Worm (Caenorhabditis elegans) whole organism, midembryonic: ENCODE measurements around the gene sdz-10.

Experiments used
- T22C8.4 ChIP-seq: fragments of 200-800 bp; sonication (Bioruptor generic); IDR thresholded peaks from 2 replicates; pipeline ENCODE4 v1.3.6; 2022; ENCODE audit warnings: missing genetic modification characterization, missing compliant biosample characterization
- cog-1 ChIP-seq: sonication (generic microtip); optimal IDR thresholded peaks from 2 replicates; lab custom pipeline; 2016; ENCODE audit warnings: missing genetic modification characterization, missing compliant biosample characterization
- flt-1 ChIP-seq: fragments of 200-800 bp; sonication (Bioruptor generic); IDR thresholded peaks from 2 replicates; pipeline ENCODE4 v1.3.6; 2022; ENCODE audit warnings: missing genetic modification characterization, missing compliant biosample characterization
- klf-2 ChIP-seq: fragments of 200-800 bp; sonication (Bioruptor generic); conservative IDR thresholded peaks from 2 replicates; pipeline ENCODE4 v1.3.6; 2022; ENCODE audit warnings: missing genetic modification reagents, missing genetic modification characterization, missing compliant biosample characterization
- med-1 ChIP-seq: sonication (generic microtip); optimal IDR thresholded peaks from 2 replicates; lab custom pipeline; 2017; ENCODE audit warnings: missing genetic modification characterization, mild to moderate bottlenecking, missing compliant biosample characterization, antibody characterized with exemption, missing genetic modification reagents; ENCODE audit not compliant: insufficient read depth
- ref-1 ChIP-seq: fragments of 200-800 bp; sonication (Bioruptor generic); conservative IDR thresholded peaks from 2 replicates; pipeline ENCODE4 v1.3.6; 2022; ENCODE audit warnings: missing genetic modification reagents, missing genetic modification characterization, missing compliant biosample characterization
- tab-1 ChIP-seq: fragments of 200-800 bp; sonication (Bioruptor generic); IDR thresholded peaks from 2 replicates; pipeline ENCODE4 v1.3.6; 2022; ENCODE audit warnings: missing genetic modification characterization, missing compliant biosample characterization
- ztf-23 ChIP-seq: fragments of 200-800 bp; sonication (Bioruptor generic); IDR thresholded peaks from 2 replicates; pipeline ENCODE4 v1.3.6; 2022; ENCODE audit warnings: missing genetic modification reagents, missing genetic modification characterization, missing compliant biosample characterization
- ztf-29 ChIP-seq: fragments of 200-800 bp; sonication (Bioruptor generic); IDR thresholded peaks from 2 replicates; pipeline ENCODE4 v1.3.6; 2022; ENCODE audit warnings: missing genetic modification reagents, missing genetic modification characterization, missing compliant biosample characterization

sdz-10 gene

DNA sequence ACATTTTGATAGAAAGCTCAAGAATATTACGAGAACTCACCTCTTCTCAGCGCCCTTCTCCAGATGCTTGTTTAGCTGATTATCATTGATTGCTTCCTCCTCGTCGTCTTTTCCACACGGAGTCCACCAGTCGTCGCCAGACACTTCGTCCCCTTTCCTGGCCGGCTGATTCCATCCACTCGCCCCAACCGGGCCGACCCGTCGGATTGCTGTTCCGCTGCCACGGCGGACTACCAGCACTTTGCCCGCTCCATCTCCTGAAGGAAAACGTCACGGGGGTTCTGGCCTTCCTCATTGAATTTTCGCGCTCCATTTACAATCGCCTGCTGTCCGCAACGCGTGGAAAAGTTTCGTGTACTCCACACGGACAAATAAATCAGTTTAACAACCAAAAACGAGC lies 11.3 kb upstream of the sdz-10 start:
- TF ChIP-seq cog-1 (tag; lab: Kevin White, UChicago) (no peak), T22C8.4 (GFP tag; lab: Robert Waterston, UW) (no peak), ztf-29 (no peak), klf-2 (no peak), ref-1 (GFP tag; lab: Robert Waterston, UW) (no peak), flt-1 (GFP tag; lab: Robert Waterston, UW) (no peak), ztf-23 (no peak), tab-1 (GFP tag; lab: Robert Waterston, UW) (no peak), med-1 (no peak)

DNA sequence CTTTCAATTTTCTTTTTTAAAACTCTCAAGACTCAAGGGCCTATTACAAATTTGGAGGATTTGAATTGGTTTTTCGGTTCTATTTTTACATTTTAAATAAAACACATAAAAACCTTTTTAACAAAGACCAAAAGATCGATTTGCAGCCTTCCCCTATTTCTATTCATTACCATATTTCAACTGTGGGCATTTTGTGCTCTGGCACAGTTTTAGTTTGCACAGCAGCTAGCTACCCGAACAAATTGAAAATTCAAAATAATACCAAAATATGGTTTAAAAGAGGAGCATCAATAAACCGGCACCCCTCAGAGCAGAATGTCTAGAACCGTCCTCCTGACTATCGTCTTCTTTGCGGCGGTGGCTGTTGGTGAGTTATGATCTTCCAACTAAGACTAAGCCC lies 9.3 kb upstream of the sdz-10 start, which contains the start of gene F08D12.2:
Gene F08D12.2, plus strand, starts transcription at position 301 of the 400 bp plus-strand sequence.
- no peak for TF ChIP-seq T22C8.4 (GFP tag; lab: Robert Waterston, UW)
- TF ChIP-seq ztf-29 = no peak
- TF ChIP-seq med-1 = no peak
- no peak for TF ChIP-seq ztf-23

DNA sequence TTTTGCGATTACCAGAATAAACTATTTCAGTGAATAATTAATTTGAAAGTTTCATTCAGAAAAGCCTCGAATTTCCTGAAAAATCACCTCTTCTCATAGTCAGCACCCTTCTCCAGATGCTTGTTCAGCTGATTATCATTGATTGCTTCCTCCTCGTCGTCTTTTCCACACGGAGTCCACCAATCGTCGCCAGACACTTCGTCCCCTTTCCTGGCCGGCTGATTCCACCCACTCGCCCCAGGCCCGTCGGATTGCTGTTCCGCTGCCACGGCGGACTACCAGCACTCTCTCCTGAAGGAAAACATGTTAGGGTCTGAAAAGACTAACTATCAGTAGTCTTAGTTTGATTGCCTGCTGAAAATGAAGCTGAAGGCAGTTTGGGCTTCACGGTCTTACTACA lies 8.7 kb upstream of the sdz-10 start:
- TF ChIP-seq tab-1 (GFP tag; lab: Robert Waterston, UW) (no peak), med-1 (no peak), ztf-23 (no peak), ztf-29 (no peak), cog-1 (tag; lab: Kevin White, UChicago) (no peak), T22C8.4 (GFP tag; lab: Robert Waterston, UW) (no peak), ref-1 (GFP tag; lab: Robert Waterston, UW) (no peak), flt-1 (GFP tag; lab: Robert Waterston, UW) (no peak), klf-2 (no peak)

DNA sequence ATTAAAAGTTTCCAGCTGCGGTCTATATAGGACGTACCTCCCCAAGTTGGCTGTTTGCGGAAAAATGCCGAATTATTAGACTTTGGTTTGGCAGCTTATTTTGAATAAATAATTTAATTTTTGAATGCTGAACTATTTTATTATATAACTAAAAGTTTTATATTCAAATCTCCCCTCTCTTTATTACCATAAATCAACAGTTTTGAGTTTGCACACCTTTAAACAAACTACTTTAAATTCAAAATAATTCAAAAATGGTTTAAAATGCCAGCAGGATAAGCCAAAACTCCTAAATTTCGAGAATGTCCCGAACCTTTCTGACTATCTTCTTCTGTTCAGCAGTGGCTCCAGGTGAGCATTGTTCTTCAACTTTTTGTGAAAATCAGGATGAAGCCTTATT lies 7.2 kb upstream of the sdz-10 start, which contains the start of gene F08D12.3:
Gene F08D12.3, plus strand, starts transcription at position 301 of the 400 bp plus-strand sequence.
- TF ChIP-seq ref-1 (GFP tag; lab: Robert Waterston, UW) = no peak
- no peak for TF ChIP-seq tab-1 (GFP tag; lab: Robert Waterston, UW)
- no peak for TF ChIP-seq klf-2
- no peak for TF ChIP-seq flt-1 (GFP tag; lab: Robert Waterston, UW)
- no peak for TF ChIP-seq ztf-23
- TF ChIP-seq ztf-29 = no peak
- TF ChIP-seq med-1 = no peak
- TF ChIP-seq T22C8.4 (GFP tag; lab: Robert Waterston, UW) = no peak
- no peak for TF ChIP-seq cog-1 (tag; lab: Kevin White, UChicago)

DNA sequence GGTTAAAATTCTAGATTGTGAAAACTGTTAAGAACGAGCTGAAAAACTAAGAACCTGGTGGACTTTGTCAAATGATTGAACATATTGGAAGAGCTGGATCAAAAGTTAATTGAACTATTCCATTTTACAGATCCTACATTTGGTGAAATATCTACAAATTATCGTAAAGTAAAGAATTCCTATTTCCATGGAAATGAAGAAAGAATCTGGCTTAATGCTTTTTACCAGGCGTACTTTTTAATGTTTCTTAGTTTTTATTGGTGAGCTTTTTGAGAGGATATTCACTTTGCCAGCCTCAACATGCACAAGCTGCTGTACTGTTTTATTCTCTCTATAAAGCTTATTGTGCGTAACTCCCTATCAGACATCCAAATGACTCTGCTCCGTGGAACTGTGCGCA lies 5.8 kb upstream of the sdz-10 start, which contains the start of gene F08D12.4:
Gene F08D12.4, plus strand, starts transcription at position 301 of the 400 bp plus-strand sequence.
- TF ChIP-seq klf-2 (no peak), T22C8.4 (GFP tag; lab: Robert Waterston, UW) (no peak), med-1 (no peak), cog-1 (tag; lab: Kevin White, UChicago) (no peak), ztf-29 (no peak), ref-1 (GFP tag; lab: Robert Waterston, UW) (no peak), flt-1 (GFP tag; lab: Robert Waterston, UW) (no peak), tab-1 (GFP tag; lab: Robert Waterston, UW) (no peak), ztf-23 (no peak)

DNA sequence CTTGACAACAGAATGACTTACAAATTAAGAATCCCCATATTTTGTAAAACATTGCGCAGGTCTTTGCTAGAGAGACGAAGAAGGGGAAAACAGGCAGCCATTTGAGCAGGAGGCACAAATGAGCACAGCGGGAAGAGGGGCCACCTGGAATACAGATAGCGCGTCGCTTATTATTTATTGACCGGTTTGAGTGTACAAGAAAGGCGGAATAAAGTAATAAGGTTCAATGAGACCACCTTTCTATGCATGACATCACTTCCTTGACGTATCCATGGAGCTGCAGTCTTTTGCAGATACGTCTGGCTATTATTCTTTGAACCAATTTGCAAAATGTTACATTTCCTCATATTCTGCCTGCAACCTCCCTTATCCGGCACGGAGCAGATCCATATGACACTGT lies 2.8 kb upstream of the sdz-10 start, which contains the start of gene fbxb-111:
Gene fbxb-111, minus strand, starts transcription at position 101 of the 400 bp plus-strand sequence.
- TF ChIP-seq ref-1 (GFP tag; lab: Robert Waterston, UW) (no peak), flt-1 (GFP tag; lab: Robert Waterston, UW) (no peak), cog-1 (tag; lab: Kevin White, UChicago) (no peak), ztf-29 (no peak), T22C8.4 (GFP tag; lab: Robert Waterston, UW) (no peak), ztf-23 (no peak), tab-1 (GFP tag; lab: Robert Waterston, UW) (no peak), med-1 (no peak), klf-2 (no peak)

DNA sequence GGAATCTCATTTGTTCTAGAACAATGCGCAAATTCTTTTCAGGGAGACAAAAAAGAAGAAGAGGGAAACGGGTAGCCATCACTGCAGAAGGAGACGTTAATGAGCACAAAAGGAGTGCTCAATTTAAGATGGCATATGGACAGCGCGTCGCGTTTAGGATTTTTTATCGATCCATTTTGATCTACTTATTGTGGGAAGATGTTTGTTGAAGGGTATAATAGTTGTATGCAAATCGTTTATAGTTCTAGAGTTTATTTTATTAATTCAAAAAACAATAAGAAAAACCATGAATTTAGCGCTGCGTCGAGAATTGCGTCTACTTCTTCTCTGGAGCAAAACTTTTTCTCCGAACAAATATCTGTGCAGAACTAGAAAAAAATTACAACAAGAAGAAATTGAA lies 1.5 kb upstream of the sdz-10 start, which contains the start of gene sdz-9:
Gene sdz-9, minus strand, starts transcription at position 101 of the 400 bp plus-strand sequence.
- no peak for TF ChIP-seq tab-1 (GFP tag; lab: Robert Waterston, UW)
- no peak for TF ChIP-seq ref-1 (GFP tag; lab: Robert Waterston, UW)
- TF ChIP-seq cog-1 (tag; lab: Kevin White, UChicago) = no peak
- no peak for TF ChIP-seq T22C8.4 (GFP tag; lab: Robert Waterston, UW)
- TF ChIP-seq ztf-23 = no peak
- TF ChIP-seq ztf-29 = no peak
- no peak for TF ChIP-seq med-1
- TF ChIP-seq flt-1 (GFP tag; lab: Robert Waterston, UW) = no peak
- no peak for TF ChIP-seq klf-2

DNA sequence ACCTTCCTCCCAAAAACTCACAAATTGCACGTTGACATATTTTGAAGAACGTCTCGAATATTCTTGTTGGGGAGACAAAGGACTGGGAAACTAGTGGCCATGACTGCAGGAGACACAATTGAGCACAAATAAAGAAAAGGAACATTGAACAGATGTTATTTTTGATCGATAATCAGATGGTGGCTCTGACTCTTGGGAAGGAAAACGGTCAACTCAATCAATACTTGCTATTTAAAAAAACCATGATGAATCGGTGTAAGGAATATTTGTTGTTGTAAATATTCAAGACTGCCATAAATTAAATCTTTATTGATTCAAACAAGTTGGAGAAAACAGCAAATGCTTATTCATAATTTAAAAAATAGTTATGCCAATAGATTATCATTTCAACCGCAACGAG lies 1.3 kb downstream of the sdz-10 start, which contains the start of gene fbxb-105:
Gene fbxb-105, minus strand, starts transcription at position 101 of the 400 bp plus-strand sequence.
- TF ChIP-seq tab-1 (GFP tag; lab: Robert Waterston, UW) = no peak
- no peak for TF ChIP-seq klf-2
- TF ChIP-seq cog-1 (tag; lab: Kevin White, UChicago) = no peak

DNA sequence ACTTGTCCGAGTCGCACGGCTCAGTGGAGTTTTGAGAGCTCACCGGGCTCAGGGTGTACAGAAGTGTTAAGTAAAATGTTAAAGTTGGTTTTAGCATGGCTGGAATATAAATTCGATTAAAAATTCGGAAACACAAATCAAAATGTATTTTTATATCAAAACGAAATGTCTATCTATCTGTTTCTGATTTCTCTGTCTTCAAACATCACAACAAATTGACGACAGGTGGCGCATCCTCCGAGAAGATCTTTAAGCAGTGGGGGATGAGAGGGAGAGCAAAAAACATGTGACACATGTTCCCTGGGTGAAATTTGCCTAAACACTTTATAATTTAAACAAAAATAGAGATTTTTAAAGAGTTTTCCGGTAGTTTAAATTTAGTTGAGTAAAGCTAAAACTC lies 3.0 kb downstream of the sdz-10 start, which contains the start of gene F08D12.7:
Gene F08D12.7, minus strand, starts transcription at position 101 of the 400 bp plus-strand sequence.
- no peak for TF ChIP-seq ztf-29
- TF ChIP-seq tab-1 (GFP tag; lab: Robert Waterston, UW) = no peak
- no peak for TF ChIP-seq ztf-23
- TF ChIP-seq med-1 = no peak
- TF ChIP-seq klf-2 = no peak

DNA sequence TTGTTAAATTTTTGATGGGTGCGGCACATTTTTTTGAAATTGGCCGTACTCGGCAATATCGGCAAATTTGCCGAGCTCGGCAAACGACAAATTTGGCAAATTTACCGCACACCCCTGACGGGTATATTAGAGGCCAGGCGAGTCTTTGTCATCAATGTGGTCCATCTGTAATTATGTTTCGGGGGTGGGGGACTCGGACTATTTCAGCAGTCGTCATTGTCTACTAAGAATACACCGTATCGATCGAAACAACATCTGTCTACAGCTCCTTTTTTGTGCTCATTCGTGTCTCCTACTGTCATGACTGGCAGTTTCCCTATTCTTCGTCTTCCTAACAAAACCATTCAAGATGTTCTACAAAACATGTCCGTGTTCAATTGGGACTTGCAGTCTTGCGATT lies 5.7 kb downstream of the sdz-10 start, which contains the start of gene F08D12.15:
Gene F08D12.15, plus strand, starts transcription at position 301 of the 400 bp plus-strand sequence.
- TF ChIP-seq ztf-23 = no peak
- 0 out of 2 replicates have a peak, but pooled peaks have one; percentile 5 for TF ChIP-seq klf-2
- no peak for TF ChIP-seq med-1
- no peak for TF ChIP-seq tab-1 (GFP tag; lab: Robert Waterston, UW)
- no peak for TF ChIP-seq flt-1 (GFP tag; lab: Robert Waterston, UW)

DNA sequence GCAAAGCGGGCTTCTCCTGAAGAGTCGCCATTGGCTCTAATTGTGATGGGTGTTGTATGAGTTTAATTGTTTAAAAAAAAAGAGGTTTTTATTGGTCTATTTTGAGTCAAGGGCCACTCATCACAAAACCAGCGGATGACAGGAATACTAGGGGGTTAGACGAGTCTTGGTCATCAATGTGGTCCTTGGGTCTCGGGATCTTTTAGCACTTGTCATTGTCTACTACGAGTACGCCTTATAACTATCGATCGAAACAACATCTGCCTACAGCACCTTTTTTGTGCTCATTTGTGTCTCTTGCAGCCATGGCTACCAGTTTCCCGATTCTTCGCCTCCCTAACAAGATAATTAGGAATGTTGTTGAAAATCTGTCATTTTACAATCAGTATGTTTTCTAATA lies 7.4 kb downstream of the sdz-10 start, which contains the start of gene fbxb-108:
Gene fbxb-108, plus strand, starts transcription at position 301 of the 400 bp plus-strand sequence.
- no peak for TF ChIP-seq ref-1 (GFP tag; lab: Robert Waterston, UW)
- no peak for TF ChIP-seq klf-2
